Fruit fly (Drosophila melanogaster) whole organism, wandering third instar larva: ENCODE measurements around the gene CG15423.

Source experiments
- Hr78 ChIP-seq: fragments of >200 bp; optimal IDR thresholded peaks from 2 replicates; lab custom pipeline; 2017; ENCODE audit warnings: missing biosample characterization, missing genetic modification characterization
- OdsH ChIP-seq: fragments of 200-800 bp; sonication (Bioruptor generic); optimal IDR thresholded peaks from 2 replicates; lab custom pipeline; 2016; ENCODE audit warnings: missing biosample characterization, mild to moderate bottlenecking, missing genetic modification characterization
- brk ChIP-seq: fragments of 200-800 bp; sonication (Bioruptor generic); optimal IDR thresholded peaks from 2 replicates; lab custom pipeline; 2016; ENCODE audit warnings: missing biosample characterization, mild to moderate bottlenecking, missing genetic modification characterization
- fru ChIP-seq: fragments of 200-800 bp; sonication (Bioruptor generic); optimal IDR thresholded peaks from 3 replicates; lab custom pipeline; 2016; ENCODE audit warnings: missing biosample characterization, mild to moderate bottlenecking, missing genetic modification characterization
- psq ChIP-seq: fragments of 200-800 bp; sonication (Bioruptor generic); optimal IDR thresholded peaks from 3 replicates; lab custom pipeline; 2017; ENCODE audit warnings: missing biosample characterization, mild to moderate bottlenecking, missing genetic modification characterization, moderate library complexity

- TF ChIP-seq OdsH (GFP tag; lab: Kevin White, UChicago) = peak; percentile 10
- no peak for TF ChIP-seq brk (GFP tag; lab: Kevin White, UChicago)
- peak; percentile 20 for TF ChIP-seq fru (GFP tag; lab: Kevin White, UChicago)
- TF ChIP-seq psq (GFP tag; lab: Kevin White, UChicago) = no peak
- TF ChIP-seq Hr78 (GFP tag; lab: Kevin White, UChicago) = no peak
Measured at dm6 chr2L:4054881-4055779, 49.3 kb downstream of the CG15423 start.
